Fruit fly (Drosophila melanogaster): ENCODE results near the gene Ddx56.

Ddx56 gene

dm6 chrX:21375595-21376047, 12.1 kb downstream of the Ddx56 start (continued):
- TF ChIP-seq Lpt (GFP tag; optimal IDR thresholded peaks at IDR 0.05), result peak; percentile 65
- TF ChIP-seq CG8319 (GFP tag; optimal IDR thresholded peaks at IDR 0.05), result peak; percentile 36
- peak; percentile 65; the same call in 2 of the 3 replicates for TF ChIP-seq eg (GFP tag; IDR thresholded peaks at IDR 0.05)
- no peak for TF ChIP-seq fd85E (GFP tag; optimal IDR thresholded peaks at IDR 0.05)
- peak; percentile 63 for TF ChIP-seq CG10631 (GFP tag; optimal IDR thresholded peaks at IDR 0.05)
- TF ChIP-seq lz (GFP tag; optimal IDR thresholded peaks at IDR 0.05), result peak; percentile 38
- no peak for TF ChIP-seq CG1621 (tag; optimal IDR thresholded peaks at IDR 0.05)
- peak; percentile 11 for TF ChIP-seq cyc (GFP tag; optimal IDR thresholded peaks at IDR 0.05)

- TF ChIP-seq CG6792 (GFP tag; optimal IDR thresholded peaks at IDR 0.05) (no peak), eg (GFP tag; IDR thresholded peaks at IDR 0.05) (0 out of 3 replicates have a peak, but pooled peaks have one; percentile 12), Hr39 (GFP tag; optimal IDR thresholded peaks at IDR 0.05) (peak; percentile 36), CG8319 (GFP tag; optimal IDR thresholded peaks at IDR 0.05) (peak; percentile 11), achi (GFP tag; optimal IDR thresholded peaks at IDR 0.05) (no peak), Eip78C (GFP tag) (peak; percentile 1), CG10631 (GFP tag; optimal IDR thresholded peaks at IDR 0.05) (peak; percentile 26), CG31627 (GFP tag; optimal IDR thresholded peaks at IDR 0.05) (peak; percentile 45), Ets21C (GFP tag; optimal IDR thresholded peaks at IDR 0.05) (no peak), lz (GFP tag; optimal IDR thresholded peaks at IDR 0.05) (peak; percentile 31), acj6 (GFP tag; optimal IDR thresholded peaks at IDR 0.05) (no peak), ss (GFP tag; optimal IDR thresholded peaks at IDR 0.05) (no peak), topi (GFP tag; optimal IDR thresholded peaks at IDR 0.05) (peak; percentile 39), CG6854 (GFP tag; optimal IDR thresholded peaks at IDR 0.05) (peak; percentile 23), CG3919 (GFP tag; optimal IDR thresholded peaks at IDR 0.05) (peak; percentile 7), CG7368 (GFP tag; optimal IDR thresholded peaks at IDR 0.05) (peak; percentile 33), CG10669 (GFP tag; optimal IDR thresholded peaks at IDR 0.05) (peak; percentile 4), Eip75B (GFP tag; optimal IDR thresholded peaks at IDR 0.05) (peak; percentile 9), CG11902 (GFP tag; optimal IDR thresholded peaks at IDR 0.05) (peak; percentile 8), CG15336 (GFP tag; IDR thresholded peaks at IDR 0.05) (peak; percentile 6; the same call in 1 of the 2 replicates), cyc (GFP tag; optimal IDR thresholded peaks at IDR 0.05) (peak; percentile 43), esn (GFP tag; optimal IDR thresholded peaks at IDR 0.05) (peak; percentile 14), Met (GFP tag; optimal IDR thresholded peaks at IDR 0.05) (peak; percentile 29), Smox (GFP tag; optimal IDR thresholded peaks at IDR 0.05) (no peak), Sox14 (GFP tag; optimal IDR thresholded peaks at IDR 0.05) (peak; percentile 40)
Measured at dm6 chrX:21373659-21374426, 13.9 kb downstream of the Ddx56 start, which contains the start of gene slgA. Gene slgA (plus strand): TSS chrX:21374002.

- TF ChIP-seq vri (GFP tag; optimal IDR thresholded peaks at IDR 0.05), result peak; percentile 24
- no peak for TF ChIP-seq CG9139 (GFP tag; optimal IDR thresholded peaks at IDR 0.05)
- TF ChIP-seq spab (GFP tag; optimal IDR thresholded peaks at IDR 0.05), result no peak
- no peak for TF ChIP-seq CG4318 (GFP tag; optimal IDR thresholded peaks at IDR 0.05)
- TF ChIP-seq dsx (GFP tag; optimal IDR thresholded peaks at IDR 0.05; ENCODE audit: poor library complexity, severe bottlenecking), result no peak
- TF ChIP-seq eg (GFP tag; IDR thresholded peaks at IDR 0.05), result no peak
- peak; percentile 4 for TF ChIP-seq CG31627 (GFP tag; optimal IDR thresholded peaks at IDR 0.05)
- TF ChIP-seq CG6854 (GFP tag; optimal IDR thresholded peaks at IDR 0.05), result no peak
- no peak for TF ChIP-seq Blimp-1 (GFP tag; optimal IDR thresholded peaks at IDR 0.05)
- TF ChIP-seq dac (GFP tag; optimal IDR thresholded peaks at IDR 0.05), result no peak
- TF ChIP-seq CG10631 (GFP tag; optimal IDR thresholded peaks at IDR 0.05), result peak; percentile 29
- no peak for TF ChIP-seq CG6792 (GFP tag; optimal IDR thresholded peaks at IDR 0.05)
- TF ChIP-seq ss (GFP tag; optimal IDR thresholded peaks at IDR 0.05), result peak; percentile 24 to 27
- no peak for TF ChIP-seq Eip93F (GFP tag; optimal IDR thresholded peaks at IDR 0.05)
- peak; percentile 71 for TF ChIP-seq fkh (GFP tag; optimal IDR thresholded peaks at IDR 0.05)
- peak; percentile 0 for TF ChIP-seq topi (GFP tag; optimal IDR thresholded peaks at IDR 0.05)
- no peak for TF ChIP-seq CG34406 (GFP tag; optimal IDR thresholded peaks at IDR 0.05)
- no peak for TF ChIP-seq CG3032 (tag; optimal IDR thresholded peaks at IDR 0.05)
- TF ChIP-seq acj6 (GFP tag; optimal IDR thresholded peaks at IDR 0.05), result no peak
- peak; percentile 23 for TF ChIP-seq Sox102F (GFP tag; optimal IDR thresholded peaks at IDR 0.05)
- peak; percentile 28 for TF ChIP-seq CG16779 (tag; optimal IDR thresholded peaks at IDR 0.05)
- TF ChIP-seq CG11762 (GFP tag; optimal IDR thresholded peaks at IDR 0.05; ENCODE audit: insufficient read depth), result no peak
- TF ChIP-seq Eip78C (GFP tag), result peak; percentile 58
- TF ChIP-seq CG10669 (GFP tag; optimal IDR thresholded peaks at IDR 0.05), result peak; percentile 13
- TF ChIP-seq CG1621 (tag; optimal IDR thresholded peaks at IDR 0.05), result no peak
- TF ChIP-seq OdsH (GFP tag; optimal IDR thresholded peaks at IDR 0.05), result no peak
Measured at dm6 chrX:21369149-21369988, 18.4 kb downstream of the Ddx56 start.
